Worm (Caenorhabditis elegans): Measurements from ENCODE around the gene F45H10.2.

F45H10.2 gene

DNA sequence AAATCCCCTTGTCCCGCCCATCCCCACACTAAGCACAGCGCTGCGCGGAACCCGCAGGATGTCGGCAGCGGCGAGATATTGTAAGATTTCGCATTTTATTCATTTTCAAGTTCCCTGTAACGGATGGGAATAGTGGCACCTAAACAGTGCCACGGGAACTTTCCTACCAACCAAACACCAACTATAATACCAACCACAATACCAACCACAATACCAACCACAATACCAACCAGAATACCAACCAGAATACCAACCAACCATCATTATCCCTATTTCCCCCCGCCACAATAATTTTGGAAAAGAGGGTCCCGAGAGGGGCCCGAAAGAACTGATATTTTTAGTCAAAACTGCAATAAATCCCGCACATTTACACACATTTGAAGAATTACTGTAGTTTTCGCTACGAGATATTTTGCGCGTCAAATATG is 29.1 kb upstream of the F45H10.2 start:
- TF ChIP-seq gmeb-2 (tag; optimal IDR thresholded peaks at IDR 0.05) (no peak), hlh-13 (GFP tag; optimal IDR thresholded peaks at IDR 0.05) (no peak), mec-3 (tag; optimal IDR thresholded peaks at IDR 0.05; ENCODE audit: borderline replicate concordance) (no peak), che-1 (tag; optimal IDR thresholded peaks at IDR 0.05) (no peak), hlh-8 (tag; optimal IDR thresholded peaks at IDR 0.05) (no peak), unc-86 (tag; optimal IDR thresholded peaks at IDR 0.05) (no peak)

DNA sequence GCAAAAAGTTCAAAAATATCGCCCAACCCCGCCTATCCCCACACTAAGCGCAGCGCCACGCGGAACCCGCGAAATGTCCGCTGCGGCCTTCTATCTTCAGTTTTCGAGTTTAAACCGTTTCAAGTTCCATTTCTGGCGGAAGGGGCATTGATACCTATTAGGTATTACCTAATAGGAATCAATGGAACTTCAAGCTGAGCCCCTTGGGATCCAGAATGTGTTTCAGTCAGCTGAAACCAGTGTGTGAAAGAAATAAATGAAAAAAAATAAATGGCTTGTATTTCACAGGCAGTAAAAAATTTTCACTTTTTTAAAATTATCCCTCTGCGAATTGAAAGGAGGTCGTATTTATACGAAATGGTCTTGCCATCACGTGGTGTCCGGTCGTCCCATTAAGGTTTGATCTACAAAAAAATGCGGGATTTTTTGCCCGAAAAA is 28.4 kb upstream of the F45H10.2 start:
- no peak for TF ChIP-seq fkh-6 (tag; optimal IDR thresholded peaks at IDR 0.05)
- TF ChIP-seq unc-86 (tag; optimal IDR thresholded peaks at IDR 0.05), result no peak
- TF ChIP-seq ets-4 (tag; optimal IDR thresholded peaks at IDR 0.05), result no peak
- TF ChIP-seq ceh-30 (tag; optimal IDR thresholded peaks at IDR 0.05), result no peak
- no peak for TF ChIP-seq dve-1 (tag; optimal IDR thresholded peaks at IDR 0.05)
- TF ChIP-seq hlh-13 (GFP tag; optimal IDR thresholded peaks at IDR 0.05), result no peak
- no peak for TF ChIP-seq T23F11.4 (GFP tag; optimal IDR thresholded peaks at IDR 0.05)
- no peak for TF ChIP-seq fax-1 (tag; optimal IDR thresholded peaks at IDR 0.05)
- TF ChIP-seq ceh-14 (tag; optimal IDR thresholded peaks at IDR 0.05), result no peak
- no peak for TF ChIP-seq sox-2 (GFP tag; IDR thresholded peaks at IDR 0.05)
- TF ChIP-seq tbx-7 (tag; optimal IDR thresholded peaks at IDR 0.05), result no peak
- TF ChIP-seq hlh-6 (tag; optimal IDR thresholded peaks at IDR 0.05), result no peak
- TF ChIP-seq ceh-34 (tag; optimal IDR thresholded peaks at IDR 0.05), result no peak
- TF ChIP-seq hlh-30 (tag; optimal IDR thresholded peaks at IDR 0.05; ENCODE audit: insufficient read depth), result no peak

DNA sequence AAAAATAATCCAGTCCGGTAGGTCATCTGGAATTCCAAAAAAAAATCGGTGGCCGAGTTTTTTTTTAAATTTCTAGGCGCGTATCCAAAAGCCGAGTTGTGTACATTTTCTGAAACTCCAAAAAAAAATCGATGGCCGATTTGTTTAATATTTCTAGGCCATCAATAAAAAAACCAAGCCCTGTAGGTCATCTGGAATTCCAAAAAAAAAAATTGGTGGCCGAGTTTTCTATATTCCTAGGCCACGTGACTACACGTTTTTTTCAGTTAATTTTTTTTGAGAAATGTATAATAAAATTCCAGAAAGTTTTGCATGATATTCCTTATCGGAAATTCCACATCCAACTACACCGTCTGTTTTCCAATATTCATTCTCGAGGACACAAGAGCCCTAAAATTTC is 24.8 kb upstream of the F45H10.2 start, which contains the start of gene sre-45:
Gene sre-45, plus strand, starts transcription at position 301 of the 400 bp plus-strand sequence.
- TF ChIP-seq ceh-45 (GFP tag; IDR thresholded peaks at IDR 0.05) (no peak), ref-2 (tag; optimal IDR thresholded peaks at IDR 0.05) (no peak), hlh-6 (tag; optimal IDR thresholded peaks at IDR 0.05) (no peak), ztf-16 (tag; optimal IDR thresholded peaks at IDR 0.05) (no peak), unc-55 (GFP tag; optimal IDR thresholded peaks at IDR 0.05) (no peak), unc-3 (GFP tag; conservative IDR thresholded peaks at IDR 0.05) (no peak), unc-3 (tag; optimal IDR thresholded peaks at IDR 0.05) (no peak), dve-1 (tag; optimal IDR thresholded peaks at IDR 0.05) (no peak), lin-11 (tag; optimal IDR thresholded peaks at IDR 0.05) (no peak)

DNA sequence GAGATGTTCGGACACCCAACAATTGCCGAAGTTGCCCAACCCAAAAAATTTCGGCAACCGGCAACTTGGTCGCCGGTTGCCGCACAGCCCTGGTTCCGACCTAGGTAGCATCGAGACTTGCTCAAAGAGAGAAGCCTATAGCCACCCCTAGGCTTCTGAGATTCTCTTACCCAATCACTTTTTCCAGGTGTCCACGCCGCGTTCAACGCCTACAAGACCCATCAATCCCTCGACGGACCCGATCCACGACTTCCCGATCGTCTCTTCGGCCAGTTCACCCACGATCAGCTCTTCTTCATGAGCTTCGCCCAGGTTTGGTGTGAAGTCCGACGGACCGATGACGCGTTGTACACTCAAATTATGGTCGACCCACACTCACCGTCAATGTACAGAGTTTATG is 23.0 kb upstream of the F45H10.2 start:
- TF ChIP-seq T23F11.4 (GFP tag; optimal IDR thresholded peaks at IDR 0.05) (no peak), pax-1 (tag; optimal IDR thresholded peaks at IDR 0.05) (no peak), pha-2 (tag; optimal IDR thresholded peaks at IDR 0.05) (no peak), tbx-7 (tag; optimal IDR thresholded peaks at IDR 0.05) (no peak)

ce11 chrII:13508607-13509006 is 15.8 kb upstream of the F45H10.2 start:
- TF ChIP-seq ztf-16 (tag; optimal IDR thresholded peaks at IDR 0.05), result no peak
- TF ChIP-seq hlh-30 (tag; optimal IDR thresholded peaks at IDR 0.05; ENCODE audit: insufficient read depth), result no peak
- no peak for TF ChIP-seq unc-3 (GFP tag; conservative IDR thresholded peaks at IDR 0.05)
- TF ChIP-seq unc-3 (tag; optimal IDR thresholded peaks at IDR 0.05), result no peak
- no peak for TF ChIP-seq unc-42 (tag; optimal IDR thresholded peaks at IDR 0.05)
- no peak for TF ChIP-seq ttx-3 (tag; optimal IDR thresholded peaks at IDR 0.05)
- no peak for TF ChIP-seq T23F11.4 (GFP tag; optimal IDR thresholded peaks at IDR 0.05)
- no peak for TF ChIP-seq ceh-6 (GFP tag; optimal IDR thresholded peaks at IDR 0.05)
- TF ChIP-seq hlh-13 (GFP tag; optimal IDR thresholded peaks at IDR 0.05), result no peak
- no peak for TF ChIP-seq ceh-30 (tag; optimal IDR thresholded peaks at IDR 0.05)
- no peak for TF ChIP-seq nfya-1 (tag; optimal IDR thresholded peaks at IDR 0.05)
- no peak for TF ChIP-seq fkh-6 (tag; optimal IDR thresholded peaks at IDR 0.05)
- no peak for TF ChIP-seq pqm-1 (tag; optimal IDR thresholded peaks at IDR 0.05)
- TF ChIP-seq sdc-2 (tag; optimal IDR thresholded peaks at IDR 0.05), result no peak
- no peak for TF ChIP-seq madf-2 (tag; optimal IDR thresholded peaks at IDR 0.05)
- TF ChIP-seq pha-2 (tag; optimal IDR thresholded peaks at IDR 0.05), result no peak
- TF ChIP-seq mec-3 (tag; optimal IDR thresholded peaks at IDR 0.05; ENCODE audit: borderline replicate concordance), result no peak
- TF ChIP-seq fkh-10 (GFP tag; optimal IDR thresholded peaks at IDR 0.05), result no peak
